Worm (Caenorhabditis elegans) whole organism, L4/young adult: Measurements from ENCODE around the gene dpy-1.

Experiments
- W03F9.2 ChIP-seq: fragments of 150-350 bp; optimal IDR thresholded peaks from 2 replicates; lab custom pipeline; 2014; ENCODE audit warnings: missing biosample characterization, missing genetic modification characterization
- him-1 ChIP-seq: sonication (generic microtip); optimal IDR thresholded peaks from 2 replicates; lab custom pipeline; 2016; ENCODE audit warnings: missing genotype, missing genetic modification reagents, missing genetic modification characterization, missing compliant biosample characterization

ce11 chrIII:2012561-2012960 lies 35.2 kb downstream of the dpy-1 start:
- TF ChIP-seq W03F9.2 (no peak), him-1 (tag; lab: Kevin White, UChicago) (no peak)
